Worm (Caenorhabditis elegans) whole organism, L2 larva: ENCODE results near the gene hst-3.2.

ENCODE experiments used
- Y55F3AM.14 ChIP-seq: fragments of 200-800 bp; sonication (Bioruptor generic); optimal IDR thresholded peaks from 2 replicates; lab custom pipeline; 2018; ENCODE audit warnings: mild to moderate bottlenecking, missing genetic modification characterization, missing compliant biosample characterization
- aly-2 ChIP-seq: fragments of 150-350 bp; optimal IDR thresholded peaks from 2 replicates; lab custom pipeline; 2014; ENCODE audit warnings: missing biosample characterization, missing genetic modification characterization
- ceh-82 ChIP-seq: fragments of 150-350 bp; optimal IDR thresholded peaks from 2 replicates; lab custom pipeline; 2014; ENCODE audit warnings: missing biosample characterization, missing genetic modification characterization
- crh-2 ChIP-seq: sonication (generic microtip); optimal IDR thresholded peaks from 2 replicates; lab custom pipeline; 2017; ENCODE audit warnings: missing biosample characterization, missing genetic modification characterization
- lin-13 ChIP-seq: fragments of 150-350 bp; optimal IDR thresholded peaks from 2 replicates; lab custom pipeline; 2014; ENCODE audit warnings: missing biosample characterization, missing genetic modification reagents, missing genetic modification characterization
- nhr-11 ChIP-seq: fragments of 150-350 bp; optimal IDR thresholded peaks from 2 replicates; lab custom pipeline; 2014; ENCODE audit warnings: missing biosample characterization, missing genetic modification characterization
- nhr-21 ChIP-seq: fragments of 150-350 bp; optimal IDR thresholded peaks from 2 replicates; lab custom pipeline; 2014; ENCODE audit warnings: missing biosample characterization, missing genetic modification characterization
- unc-39 ChIP-seq: fragments of 150-350 bp; optimal IDR thresholded peaks from 2 replicates; lab custom pipeline; 2014; ENCODE audit warnings: missing biosample characterization, missing genetic modification characterization

- TF ChIP-seq ceh-82 (tag; lab: Kevin White, UChicago): no peak
- TF ChIP-seq Y55F3AM.14: no peak
- no peak for TF ChIP-seq nhr-21 (tag; lab: Kevin White, UChicago)
- TF ChIP-seq crh-2 (tag; lab: Kevin White, UChicago): no peak
- TF ChIP-seq aly-2 (tag; lab: Kevin White, UChicago): no peak
- TF ChIP-seq lin-13 (GFP tag; lab: Kevin White, UChicago): no peak
- TF ChIP-seq nhr-11 (tag; lab: Kevin White, UChicago): no peak
- TF ChIP-seq unc-39: no peak
Observed at ce11 chrX:2891879-2892278, 31.9 kb downstream of the hst-3.2 start.
